Worm (Caenorhabditis elegans): ENCODE results near the gene octr-1.

octr-1 gene

DNA sequence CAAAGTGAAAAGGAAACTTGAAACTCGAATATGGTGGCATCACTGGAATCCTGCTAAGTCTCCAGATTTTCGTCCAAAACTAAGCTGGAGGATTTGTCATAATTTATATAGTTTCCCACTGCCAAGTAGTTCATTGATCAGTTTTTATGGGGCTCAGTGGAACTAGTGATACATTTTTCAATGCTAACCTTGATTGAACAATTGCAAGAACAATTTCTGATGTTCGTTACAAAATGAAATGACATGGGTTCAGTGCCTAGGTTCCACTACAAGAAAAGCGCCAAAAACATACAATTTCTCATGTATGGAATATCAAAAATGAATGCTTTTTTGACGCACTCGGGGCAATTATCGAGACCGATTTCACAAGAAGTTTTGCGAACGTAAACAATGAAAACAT, 10.7 kb upstream of the octr-1 start:
- TF ChIP-seq K09A11.1 (tag; optimal IDR thresholded peaks at IDR 0.05; ENCODE audit: insufficient read depth): no peak
- TF ChIP-seq ceh-34 (tag; optimal IDR thresholded peaks at IDR 0.05): no peak
- no peak for TF ChIP-seq unc-42 (tag; optimal IDR thresholded peaks at IDR 0.05)
- no peak for TF ChIP-seq pag-3 (tag; optimal IDR thresholded peaks at IDR 0.05; ENCODE audit: borderline replicate concordance)
- no peak for TF ChIP-seq elt-4 (tag; optimal IDR thresholded peaks at IDR 0.05)
- no peak for TF ChIP-seq Y22D7AL.16 (tag; optimal IDR thresholded peaks at IDR 0.05)
- no peak for TF ChIP-seq ahr-1 (tag; optimal IDR thresholded peaks at IDR 0.05)
- no peak for TF ChIP-seq eyg-1 (tag; optimal IDR thresholded peaks at IDR 0.05)
- TF ChIP-seq tbx-7 (tag; optimal IDR thresholded peaks at IDR 0.05): no peak
- TF ChIP-seq sox-2 (GFP tag; IDR thresholded peaks at IDR 0.05): no peak
- TF ChIP-seq hlh-8 (tag; optimal IDR thresholded peaks at IDR 0.05): no peak
- no peak for TF ChIP-seq ztf-16 (tag; optimal IDR thresholded peaks at IDR 0.05)
- no peak for TF ChIP-seq ceh-19 (GFP tag; optimal IDR thresholded peaks at IDR 0.05)

DNA sequence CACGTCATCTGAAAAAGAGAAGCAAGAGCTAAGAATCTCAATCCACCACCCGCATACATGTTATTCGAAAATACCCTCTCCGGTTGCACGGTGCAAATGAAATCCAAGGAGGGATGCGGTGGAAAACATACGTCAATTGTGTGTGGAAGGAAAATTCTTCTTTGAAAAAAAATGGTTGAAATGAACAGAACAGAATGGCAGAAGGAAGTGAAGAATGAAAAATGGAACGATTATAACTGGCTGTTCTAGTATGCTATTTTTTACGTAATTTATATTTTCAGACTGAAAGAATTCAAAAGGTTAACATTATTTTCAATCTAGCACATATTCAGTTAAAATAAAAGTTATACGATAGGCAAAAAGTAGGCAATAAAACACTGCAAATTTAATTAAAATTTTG, 4.9 kb upstream of the octr-1 start:
- TF ChIP-seq elt-2 (tag; optimal IDR thresholded peaks at IDR 0.05) (no peak), ceh-18 (tag; optimal IDR thresholded peaks at IDR 0.05) (no peak), ceh-14 (tag; optimal IDR thresholded peaks at IDR 0.05) (no peak), ceh-30 (tag; optimal IDR thresholded peaks at IDR 0.05) (no peak), eyg-1 (tag; optimal IDR thresholded peaks at IDR 0.05) (no peak), pax-1 (tag; optimal IDR thresholded peaks at IDR 0.05) (no peak), pat-9 (tag; optimal IDR thresholded peaks at IDR 0.05) (no peak), unc-86 (tag; optimal IDR thresholded peaks at IDR 0.05) (no peak), pha-2 (tag; optimal IDR thresholded peaks at IDR 0.05) (no peak), ceh-2 (tag; optimal IDR thresholded peaks at IDR 0.05) (no peak), dve-1 (tag; optimal IDR thresholded peaks at IDR 0.05) (no peak), K02D7.2 (tag; optimal IDR thresholded peaks at IDR 0.05) (no peak), mec-3 (tag; optimal IDR thresholded peaks at IDR 0.05; ENCODE audit: borderline replicate concordance) (no peak), lim-6 (tag; optimal IDR thresholded peaks at IDR 0.05) (no peak), rnt-1 (tag; optimal IDR thresholded peaks at IDR 0.05) (no peak), ref-2 (tag; optimal IDR thresholded peaks at IDR 0.05) (no peak), hlh-30 (tag; optimal IDR thresholded peaks at IDR 0.05; ENCODE audit: insufficient read depth) (no peak), elt-4 (tag; optimal IDR thresholded peaks at IDR 0.05) (no peak), dmd-4 (tag; optimal IDR thresholded peaks at IDR 0.05; ENCODE audit: borderline replicate concordance) (no peak)

DNA sequence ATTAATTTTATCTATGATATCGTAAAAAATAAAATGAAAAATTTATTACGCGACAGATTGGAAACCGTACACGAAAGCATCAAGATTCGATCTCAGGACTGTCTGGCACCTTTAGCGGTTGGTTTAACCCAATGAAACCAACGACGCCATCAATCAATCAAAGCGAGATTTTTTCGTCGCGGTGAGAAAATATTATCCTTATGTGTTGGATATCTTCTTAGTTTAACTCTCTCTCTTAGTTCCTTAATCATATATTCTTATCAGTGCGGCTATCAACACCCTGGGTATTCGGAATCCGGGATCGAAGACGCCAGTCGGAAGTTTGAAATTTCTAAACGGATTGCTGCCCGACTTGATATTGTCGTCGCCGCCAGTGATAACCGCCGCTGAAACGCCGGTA, 6.0 kb downstream of the octr-1 start:
- TF ChIP-seq sox-2 (GFP tag; IDR thresholded peaks at IDR 0.05): no peak
- TF ChIP-seq fax-1 (tag; optimal IDR thresholded peaks at IDR 0.05): no peak
- no peak for TF ChIP-seq elt-2 (tag; optimal IDR thresholded peaks at IDR 0.05)
- TF ChIP-seq sox-4 (tag; optimal IDR thresholded peaks at IDR 0.05): no peak
- no peak for TF ChIP-seq ref-2 (tag; optimal IDR thresholded peaks at IDR 0.05)

DNA sequence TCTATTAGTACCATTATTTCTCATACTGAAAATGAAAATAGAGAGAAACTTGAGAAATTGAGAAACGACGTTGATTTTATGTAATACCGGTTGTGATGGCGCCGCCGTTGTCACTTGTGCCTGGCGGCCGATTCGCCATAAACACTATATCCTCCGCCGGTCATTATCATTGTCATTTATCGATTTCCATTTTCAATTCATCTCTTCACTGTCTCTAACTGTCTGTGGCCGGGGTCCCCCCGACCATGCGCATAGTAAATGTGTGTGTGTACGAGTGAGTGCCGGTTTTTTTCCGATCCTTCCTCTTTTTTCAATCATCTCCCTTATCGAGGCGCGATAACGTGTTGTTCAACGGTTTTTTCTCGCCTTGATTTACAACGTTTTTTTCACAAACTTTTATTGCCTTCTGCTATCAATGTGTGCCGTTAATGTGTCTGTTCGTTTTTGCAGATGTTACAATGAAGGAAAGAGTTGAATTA, 7.7 kb downstream of the octr-1 start, which contains the start of gene F14D12.1:
Gene F14D12.1, plus strand, starts transcription at position 429 of the 479 bp plus-strand sequence.
- TF ChIP-seq ceh-2 (tag; optimal IDR thresholded peaks at IDR 0.05): no peak
- no peak for TF ChIP-seq rnt-1 (tag; optimal IDR thresholded peaks at IDR 0.05)
- TF ChIP-seq ets-4 (tag; optimal IDR thresholded peaks at IDR 0.05): no peak
- no peak for TF ChIP-seq F13H6.1 (tag; optimal IDR thresholded peaks at IDR 0.05)
- no peak for TF ChIP-seq dve-1 (tag; optimal IDR thresholded peaks at IDR 0.05)
- TF ChIP-seq K02D7.2 (tag; optimal IDR thresholded peaks at IDR 0.05): no peak
- no peak for TF ChIP-seq unc-42 (tag; optimal IDR thresholded peaks at IDR 0.05)
- TF ChIP-seq pros-1 (tag; optimal IDR thresholded peaks at IDR 0.05): no peak
- TF ChIP-seq ceh-34 (tag; optimal IDR thresholded peaks at IDR 0.05): no peak
- TF ChIP-seq mec-3 (tag; optimal IDR thresholded peaks at IDR 0.05; ENCODE audit: borderline replicate concordance): no peak

DNA sequence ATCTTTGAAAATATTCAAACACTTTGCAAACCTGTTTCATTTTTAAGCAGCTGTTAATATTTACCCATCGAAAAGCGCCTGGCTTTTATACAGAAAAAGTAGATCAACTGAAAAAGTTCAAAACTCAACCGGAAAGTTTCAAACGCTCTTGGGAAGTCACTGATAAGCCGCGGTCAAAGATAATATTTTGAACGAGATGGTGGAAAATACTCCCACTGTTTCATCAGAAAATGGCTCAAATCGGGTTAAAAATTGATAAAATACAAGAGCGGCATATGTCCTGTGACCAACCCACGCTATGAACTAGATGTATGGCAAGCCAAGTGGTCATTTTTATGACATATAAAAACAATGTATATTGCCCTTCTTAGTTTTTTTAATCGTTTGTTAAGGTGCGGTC, 11.8 kb downstream of the octr-1 start, which contains the start of gene sulp-2:
Gene sulp-2, minus strand, starts transcription at position 107 of the 400 bp plus-strand sequence.
- TF ChIP-seq ttx-3 (tag; optimal IDR thresholded peaks at IDR 0.05) (no peak), sox-2 (GFP tag; IDR thresholded peaks at IDR 0.05) (no peak), hlh-8 (tag; optimal IDR thresholded peaks at IDR 0.05) (no peak), sdc-2 (tag; optimal IDR thresholded peaks at IDR 0.05) (no peak), hlh-30 (tag; optimal IDR thresholded peaks at IDR 0.05; ENCODE audit: insufficient read depth) (no peak), madf-2 (tag; optimal IDR thresholded peaks at IDR 0.05) (no peak), mec-3 (tag; optimal IDR thresholded peaks at IDR 0.05; ENCODE audit: borderline replicate concordance) (no peak), elt-4 (tag; optimal IDR thresholded peaks at IDR 0.05) (no peak), T23F11.4 (GFP tag; optimal IDR thresholded peaks at IDR 0.05) (no peak), che-1 (tag; optimal IDR thresholded peaks at IDR 0.05) (no peak), ahr-1 (tag; optimal IDR thresholded peaks at IDR 0.05) (no peak), eyg-1 (tag; optimal IDR thresholded peaks at IDR 0.05) (no peak), nhr-232 (tag; optimal IDR thresholded peaks at IDR 0.05) (no peak), nfya-1 (tag; optimal IDR thresholded peaks at IDR 0.05) (no peak), ceh-14 (tag; optimal IDR thresholded peaks at IDR 0.05) (no peak), fkh-10 (GFP tag; optimal IDR thresholded peaks at IDR 0.05) (no peak), fax-1 (tag; optimal IDR thresholded peaks at IDR 0.05) (no peak), tbx-2 (tag; optimal IDR thresholded peaks at IDR 0.05) (no peak)
